Fruit fly (Drosophila melanogaster): ENCODE measurements around the gene mesh.

The mesh gene

DNA sequence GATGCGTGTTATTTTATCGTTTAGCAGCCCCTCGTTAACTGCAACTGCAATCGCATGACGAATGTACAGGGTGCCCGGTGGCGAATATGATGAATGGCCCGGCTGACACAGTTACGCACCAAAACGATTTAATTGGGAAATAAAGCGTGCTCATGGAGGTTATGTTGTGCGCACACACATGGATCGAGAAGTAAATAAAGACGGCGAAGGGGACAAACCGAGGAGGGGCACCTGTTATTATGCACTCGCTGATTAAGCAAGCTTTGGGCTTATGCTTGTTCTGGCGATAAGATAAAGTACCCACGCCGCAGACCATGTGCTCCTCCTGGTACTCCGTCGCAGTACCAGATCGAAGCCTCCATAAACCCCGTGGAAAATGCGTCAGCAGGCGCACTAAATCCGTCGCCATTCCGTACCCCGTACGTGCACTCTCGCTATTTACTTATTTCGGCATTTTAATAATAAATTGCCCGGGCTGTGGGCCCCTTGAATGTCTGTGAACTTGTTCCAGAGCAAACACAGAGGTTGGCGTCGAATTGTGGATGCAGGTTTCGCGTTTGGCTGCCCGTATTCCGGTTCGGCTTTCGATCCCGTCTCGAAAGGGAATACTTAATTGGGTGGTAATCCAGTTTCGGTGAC is 29.6 kb upstream of the mesh start (continued):
- TF ChIP-seq cg (GFP tag; optimal IDR thresholded peaks at IDR 0.05): peak; percentile 11
- no peak for TF ChIP-seq CG2875 (GFP tag; optimal IDR thresholded peaks at IDR 0.05)
- TF ChIP-seq CG34422 (GFP tag; IDR thresholded peaks at IDR 0.05): peak; percentile 39; the same call in 1 of the 3 replicates
- TF ChIP-seq Ets65A (GFP tag): peak; percentile 81
- no peak for TF ChIP-seq CG3847 (GFP tag; IDR thresholded peaks at IDR 0.05)
- TF ChIP-seq eyg (GFP tag; optimal IDR thresholded peaks at IDR 0.05): no peak
- no peak for TF ChIP-seq sqz (GFP tag; optimal IDR thresholded peaks at IDR 0.05)
- no peak for TF ChIP-seq knrl (GFP tag; IDR thresholded peaks at IDR 0.05; ENCODE audit: partially characterized antibody)
- TF ChIP-seq CG10543 (GFP tag; optimal IDR thresholded peaks at IDR 0.05): peak; percentile 14
- TF ChIP-seq CG2116 (GFP tag; optimal IDR thresholded peaks at IDR 0.05): no peak
- peak; percentile 73 for TF ChIP-seq Drgx (GFP tag; IDR thresholded peaks at IDR 0.05)
- peak; percentile 72 for TF ChIP-seq CG6254 (GFP tag; optimal IDR thresholded peaks at IDR 0.05)
- TF ChIP-seq h (optimal IDR thresholded peaks at IDR 0.05): no peak
- TF ChIP-seq kni (GFP tag; optimal IDR thresholded peaks at IDR 0.05): no peak
- TF ChIP-seq CG11085 (GFP tag; IDR thresholded peaks at IDR 0.05): no peak
- peak; percentile 15; the same call in 1 of the 2 replicates for TF ChIP-seq slbo (GFP tag; IDR thresholded peaks at IDR 0.05)
- TF ChIP-seq pros (GFP tag; optimal IDR thresholded peaks at IDR 0.05): no peak
- no peak for TF ChIP-seq CG10959 (GFP tag; IDR thresholded peaks at IDR 0.05)
- TF ChIP-seq GATAe (GFP tag; conservative IDR thresholded peaks at IDR 0.05): peak; percentile 45; the same call in 1 of the 2 replicates
- no peak for TF ChIP-seq Fer3 (tag; optimal IDR thresholded peaks at IDR 0.05)
- TF ChIP-seq pan (optimal IDR thresholded peaks at IDR 0.05): no peak
- TF ChIP-seq pan (GFP tag; optimal IDR thresholded peaks at IDR 0.05 in 1 of 2, IDR thresholded peaks at IDR 0.05 in 1 of 2): no peak
- no peak for TF ChIP-seq Dad (GFP tag; optimal IDR thresholded peaks at IDR 0.05)
- no peak for TF ChIP-seq CG17361 (GFP tag; IDR thresholded peaks at IDR 0.05)

DNA sequence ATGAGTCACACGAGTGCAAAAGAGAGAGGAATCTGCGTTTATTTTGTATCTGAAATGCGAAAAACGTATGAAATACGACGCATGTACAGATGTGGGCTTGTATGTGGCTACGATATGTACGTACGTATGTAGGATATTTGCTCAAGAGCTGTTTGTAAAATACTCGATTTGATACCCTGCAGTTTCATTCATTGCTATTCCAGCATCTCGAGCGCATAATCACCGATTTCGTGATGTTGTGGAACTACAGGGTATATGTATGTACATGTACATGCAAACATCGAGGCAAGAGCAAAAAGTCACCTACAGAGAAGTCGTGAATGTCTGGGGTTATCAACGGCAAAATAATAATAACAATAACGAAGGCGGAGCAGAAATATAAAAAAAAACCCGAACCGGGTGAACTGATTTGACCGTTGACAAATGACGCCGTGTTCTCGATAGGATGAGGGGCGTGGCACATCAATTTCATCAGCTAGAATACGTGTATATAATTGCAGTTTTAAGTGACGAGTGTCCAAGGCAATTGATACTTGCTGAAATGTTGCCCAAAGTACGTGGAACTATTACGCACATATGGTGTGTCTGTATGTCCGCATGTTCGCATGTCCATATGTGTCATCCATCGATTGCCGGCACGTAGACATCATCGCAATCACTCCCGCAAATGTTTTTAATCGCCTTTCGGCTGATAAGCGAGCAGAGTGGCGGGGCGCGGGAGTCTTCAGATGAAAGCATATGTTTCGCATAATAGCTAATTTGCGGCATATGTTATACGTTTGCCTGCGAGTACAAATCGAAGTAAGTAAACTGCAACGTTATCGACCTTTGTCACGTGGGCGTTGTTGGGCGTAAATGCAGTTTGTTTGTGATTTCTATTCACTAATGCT is 28.7 kb upstream of the mesh start:
- no peak for TF ChIP-seq btn (GFP tag; optimal IDR thresholded peaks at IDR 0.05)
- peak; percentile 58 for TF ChIP-seq crol (GFP tag; IDR thresholded peaks at IDR 0.05)
- TF ChIP-seq CG1832 (GFP tag; optimal IDR thresholded peaks at IDR 0.05): no peak
- no peak for TF ChIP-seq NC2α (GFP tag; optimal IDR thresholded peaks at IDR 0.05)
- peak; percentile 80 for TF ChIP-seq exex (tag; optimal IDR thresholded peaks at IDR 0.05)
- peak; percentile 19 for TF ChIP-seq mirr (GFP tag; optimal IDR thresholded peaks at IDR 0.05)
- no peak for TF ChIP-seq gce (GFP tag; IDR thresholded peaks at IDR 0.05)
- TF ChIP-seq CG1602 (GFP tag; optimal IDR thresholded peaks at IDR 0.05): no peak
- TF ChIP-seq CG17612 (GFP tag; IDR thresholded peaks at IDR 0.05): no peak
- peak; percentile 48 for TF ChIP-seq sug (tag; optimal IDR thresholded peaks at IDR 0.05)
- TF ChIP-seq CG8388 (GFP tag; optimal IDR thresholded peaks at IDR 0.05): no peak
- TF ChIP-seq CG10431 (GFP tag; optimal IDR thresholded peaks at IDR 0.05): no peak
- TF ChIP-seq Drgx (GFP tag; IDR thresholded peaks at IDR 0.05): no peak
- no peak for TF ChIP-seq Atf-2 (GFP tag; optimal IDR thresholded peaks at IDR 0.05)
- TF ChIP-seq CG34376 (GFP tag; optimal IDR thresholded peaks at IDR 0.05): peak; percentile 41
- TF ChIP-seq D19B (GFP tag; optimal IDR thresholded peaks at IDR 0.05): peak; percentile 87
- TF ChIP-seq CG1792 (GFP tag; optimal IDR thresholded peaks at IDR 0.05): no peak
- TF ChIP-seq Med (GFP tag): peak; percentile 62
- no peak for TF ChIP-seq CG3407 (GFP tag; optimal IDR thresholded peaks at IDR 0.05)
- 0 out of 4 replicates have a peak, but pooled peaks have one; percentile 1 for TF ChIP-seq Dll (GFP tag; IDR thresholded peaks at IDR 0.05; ENCODE audit: partially characterized antibody)
- TF ChIP-seq Pdp1 (GFP tag; optimal IDR thresholded peaks at IDR 0.05): peak in 1 of 2 experiments; percentile 22
- no peak for TF ChIP-seq CG16863 (GFP tag; optimal IDR thresholded peaks at IDR 0.05)
- TF ChIP-seq HmgZ (tag; optimal IDR thresholded peaks at IDR 0.05): no peak
- no peak for TF ChIP-seq Ada2b (GFP tag; IDR thresholded peaks at IDR 0.05)
- no peak for TF ChIP-seq CG11093 (GFP tag; IDR thresholded peaks at IDR 0.05)
- TF ChIP-seq CG17359 (tag; optimal IDR thresholded peaks at IDR 0.05): no peak
